Worm (Caenorhabditis elegans) whole organism, young adult: ENCODE results near the gene rps-30.

Experiments
- F55B11.4 ChIP-seq: sonication (generic microtip); optimal IDR thresholded peaks from 2 replicates; lab custom pipeline; 2016; ENCODE audit warnings: missing compliant biosample characterization, missing genetic modification characterization, borderline replicate concordance; ENCODE audit not compliant: insufficient read depth
- Y53F4B.3 ChIP-seq: fragments of 200-800 bp; sonication (Bioruptor generic); IDR thresholded peaks from 2 replicates; pipeline ENCODE4 v1.3.6; 2022; ENCODE audit warnings: missing genetic modification reagents, missing genetic modification characterization, missing compliant biosample characterization
- ama-1 ChIP-seq, 3 experiments: fragments of 150-350 bp in 1 of 3; sonication (generic microtip) in 2 of 3; optimal IDR thresholded peaks; 2 replicates each; lab custom pipeline; 2014 to 2018; ENCODE audit warnings: missing biosample characterization in 2 of 3, missing genetic modification characterization in 2 of 3, missing genetic modification reagents in 2 of 3
- egrh-3 ChIP-seq: fragments of 200-800 bp; sonication (Bioruptor generic); IDR thresholded peaks from 2 replicates; pipeline ENCODE4 v1.3.6; 2022; ENCODE audit warnings: missing genetic modification reagents, missing genetic modification characterization, missing compliant biosample characterization
- lin-54 ChIP-seq: fragments of 200-800 bp; sonication (Bioruptor generic); optimal IDR thresholded peaks from 2 replicates; lab custom pipeline; 2018; ENCODE audit warnings: mild to moderate bottlenecking, missing genetic modification characterization, missing compliant biosample characterization
- snpc-4 ChIP-seq, 5 experiments: fragments of 150-350 bp in 1 of 5; sonication (generic microtip) in 4 of 5; optimal IDR thresholded peaks; 2 replicates each; lab custom pipeline; 2014 to 2018; ENCODE audit warnings: missing genetic modification characterization in 5 of 5, missing biosample characterization in 3 of 5, antibody characterized with exemption in 2 of 5, mild to moderate bottlenecking in 2 of 5, missing compliant biosample characterization in 2 of 5, missing genotype in 2 of 5, moderate library complexity in 2 of 5, missing genetic modification reagents in 1 of 5
- tlf-1 ChIP-seq: fragments of 200-800 bp; sonication (Bioruptor generic); optimal IDR thresholded peaks from 2 replicates; lab custom pipeline; 2018; ENCODE audit warnings: mild to moderate bottlenecking, missing genetic modification characterization, missing compliant biosample characterization
- zfh-2 ChIP-seq: fragments of 200-800 bp; sonication (Bioruptor generic); conservative IDR thresholded peaks from 2 replicates; pipeline ENCODE4 v1.3.6; 2022; ENCODE audit warnings: missing genetic modification reagents, missing genetic modification characterization, missing compliant biosample characterization

- no peak for TF ChIP-seq egrh-3 (GFP tag; lab: Robert Waterston, UW)
- no peak for TF ChIP-seq ama-1 (optimal IDR thresholded peaks at IDR 0.05; lab: Kevin White, UChicago)
- no peak for TF ChIP-seq ama-1 (GFP tag; optimal IDR thresholded peaks at IDR 0.05; lab: Kevin White, UChicago)
- TF ChIP-seq Y53F4B.3 (GFP tag; lab: Robert Waterston, UW) = no peak
- no peak for TF ChIP-seq tlf-1 (GFP tag; lab: Kevin White, UChicago)
- TF ChIP-seq zfh-2 (GFP tag; lab: Robert Waterston, UW) = no peak
- no peak for TF ChIP-seq F55B11.4
- TF ChIP-seq snpc-4 (GFP tag; optimal IDR thresholded peaks at IDR 0.05; lab: Kevin White, UChicago) = no peak
- TF ChIP-seq snpc-4 (tag; optimal IDR thresholded peaks at IDR 0.05; lab: Kevin White, UChicago) = peak in 1 of 4 experiments; percentile 23
- TF ChIP-seq lin-54 (GFP tag; lab: Kevin White, UChicago) = no peak
Measured at ce11 chrV:7778999-7779398, 2.6 kb downstream of the rps-30 start.
